Fruit fly (Drosophila melanogaster) whole organism, embryonic: ENCODE measurements around the gene lok.

Experiments used
- Ada2b ChIP-seq: fragments of 200-800 bp; sonication (Bioruptor generic); IDR thresholded peaks from 2 replicates; pipeline ENCODE4 v1.3.6; 2022; ENCODE audit warnings: missing biosample characterization, missing genetic modification characterization
- Blimp-1 ChIP-seq: fragments of 200-800 bp; sonication (Bioruptor generic); optimal IDR thresholded peaks from 3 replicates; lab custom pipeline; 2018; ENCODE audit warnings: missing biosample characterization, missing genetic modification characterization, mild to moderate bottlenecking, moderate library complexity, missing genetic modification reagents
- CG10274 ChIP-seq: fragments of 200-800 bp; sonication (Bioruptor generic); optimal IDR thresholded peaks from 3 replicates; lab custom pipeline; 2017; ENCODE audit warnings: missing biosample characterization, mild to moderate bottlenecking, missing genetic modification characterization
- CG11085 ChIP-seq: fragments of 200-800 bp; sonication (Bioruptor generic); IDR thresholded peaks from 2 replicates; pipeline ENCODE4 v1.3.6; 2022; ENCODE audit warnings: missing biosample characterization, missing genetic modification characterization
- CG11093 ChIP-seq: fragments of 200-800 bp; sonication (Bioruptor generic); IDR thresholded peaks from 3 replicates; pipeline ENCODE4 v1.3.6; 2022; ENCODE audit warnings: missing biosample characterization, missing genetic modification characterization
- CG12299 ChIP-seq: fragments of 200-800 bp; sonication (Bioruptor generic); optimal IDR thresholded peaks from 2 replicates; lab custom pipeline; 2018; ENCODE audit warnings: missing biosample characterization, mild to moderate bottlenecking, missing genetic modification characterization
- CG14710 ChIP-seq: fragments of 200-800 bp; sonication (Bioruptor generic); optimal IDR thresholded peaks from 3 replicates; lab custom pipeline; 2019; ENCODE audit warnings: missing biosample characterization, mild to moderate bottlenecking, missing genetic modification characterization, moderate library complexity
- CG14860 ChIP-seq: fragments of 200-800 bp; sonication (Bioruptor generic); IDR thresholded peaks from 3 replicates; pipeline ENCODE4 v1.3.6; 2022; ENCODE audit warnings: missing biosample characterization, missing genetic modification characterization; ENCODE audit not compliant: partially characterized antibody
- CG15514 ChIP-seq: fragments of 200-800 bp; sonication (Bioruptor generic); optimal IDR thresholded peaks from 3 replicates; lab custom pipeline; 2017; ENCODE audit warnings: missing biosample characterization, missing genetic modification characterization, mild to moderate bottlenecking, moderate library complexity, missing genetic modification reagents
- CG15696 ChIP-seq: fragments of 200-800 bp; sonication (Bioruptor generic); optimal IDR thresholded peaks from 2 replicates; lab custom pipeline; 2019; ENCODE audit warnings: missing biosample characterization, mild to moderate bottlenecking, missing genetic modification characterization, moderate library complexity
- CG16863 ChIP-seq: fragments of 200-800 bp; sonication (Bioruptor generic); optimal IDR thresholded peaks from 3 replicates; lab custom pipeline; 2016; ENCODE audit warnings: missing biosample characterization, missing genetic modification characterization
- CG17568 ChIP-seq: fragments of 200-800 bp; sonication (Bioruptor generic); optimal IDR thresholded peaks from 2 replicates; lab custom pipeline; 2018; ENCODE audit warnings: missing biosample characterization, mild to moderate bottlenecking, missing genetic modification characterization, moderate library complexity
- CG17912 ChIP-seq: fragments of 200-800 bp; sonication (Bioruptor generic); optimal IDR thresholded peaks from 2 replicates; lab custom pipeline; 2018; ENCODE audit warnings: missing biosample characterization, mild to moderate bottlenecking, missing genetic modification characterization
- CG30020 ChIP-seq: fragments of 200-800 bp; optimal IDR thresholded peaks from 2 replicates; lab custom pipeline; 2019; ENCODE audit warnings: missing biosample characterization, mild to moderate bottlenecking, missing genetic modification characterization, moderate library complexity
- CG30431 ChIP-seq: fragments of 200-800 bp; sonication (Bioruptor generic); optimal IDR thresholded peaks from 2 replicates; lab custom pipeline; 2017; ENCODE audit warnings: missing biosample characterization, missing genetic modification characterization
- CG6765 ChIP-seq: fragments of 200-800 bp; sonication (Bioruptor generic); optimal IDR thresholded peaks from 3 replicates; lab custom pipeline; 2017; ENCODE audit warnings: missing biosample characterization, mild to moderate bottlenecking, missing genetic modification characterization
- CG7556 ChIP-seq: fragments of 200-800 bp; sonication (Bioruptor generic); optimal IDR thresholded peaks from 2 replicates; lab custom pipeline; 2017; ENCODE audit warnings: missing biosample characterization, mild to moderate bottlenecking, missing genetic modification characterization
- CTCF ChIP-seq: fragments of 200-800 bp; sonication (Bioruptor generic); optimal IDR thresholded peaks from 2 replicates; lab custom pipeline; 2017; ENCODE audit warnings: missing biosample characterization, mild to moderate bottlenecking, missing genetic modification characterization, moderate library complexity
- Camta ChIP-seq: fragments of 200-800 bp; sonication (Bioruptor generic); optimal IDR thresholded peaks from 2 replicates; lab custom pipeline; 2016; ENCODE audit warnings: missing biosample characterization, missing genetic modification characterization
- Deaf1 ChIP-seq: fragments of 200-800 bp; optimal IDR thresholded peaks from 3 replicates; lab custom pipeline; 2019; ENCODE audit warnings: missing biosample characterization, mild to moderate bottlenecking, missing genetic modification characterization, moderate library complexity
- Dip2 ChIP-seq: fragments of 200-800 bp; sonication (Bioruptor generic); IDR thresholded peaks from 2 replicates; pipeline ENCODE4 v1.3.6; 2022; ENCODE audit warnings: missing biosample characterization, missing genetic modification characterization
- HmgD ChIP-seq: fragments of 200-800 bp; sonication (Bioruptor generic); optimal IDR thresholded peaks from 3 replicates; lab custom pipeline; 2016; ENCODE audit warnings: missing biosample characterization, missing genetic modification characterization
- Hr78 ChIP-seq, 2 experiments: fragments of 200-800 bp in 1 of 2; fragments of >200 bp in 1 of 2; sonication (Bioruptor generic) in 1 of 2; optimal IDR thresholded peaks; 2 replicates each; lab custom pipeline; 2017 to 2019; ENCODE audit warnings: missing biosample characterization in 2 of 2, missing genetic modification characterization in 2 of 2, mild to moderate bottlenecking in 1 of 2, moderate library complexity in 1 of 2
- Neu2 ChIP-seq: fragments of 200-800 bp; sonication (Bioruptor generic); optimal IDR thresholded peaks from 3 replicates; lab custom pipeline; 2016; ENCODE audit warnings: missing biosample characterization, missing genetic modification characterization, borderline replicate concordance
- Nf-YB ChIP-seq: fragments of 200-800 bp; sonication (Bioruptor generic); optimal IDR thresholded peaks from 3 replicates; lab custom pipeline; 2019; ENCODE audit warnings: missing biosample characterization, mild to moderate bottlenecking, missing genetic modification characterization, moderate library complexity
- Pdp1 ChIP-seq, 2 experiments: fragments of 200-800 bp; sonication (Bioruptor generic); optimal IDR thresholded peaks; 3 replicates each; lab custom pipeline; 2016; ENCODE audit warnings: missing biosample characterization in 2 of 2, missing genetic modification characterization in 2 of 2, mild to moderate bottlenecking in 1 of 2, moderate library complexity in 1 of 2
- Tbp ChIP-seq: fragments of >200 bp; optimal IDR thresholded peaks from 2 replicates; lab custom pipeline; 2018; ENCODE audit warnings: missing biosample characterization, missing genetic modification characterization
- Usf ChIP-seq: fragments of 200-800 bp; sonication (Bioruptor generic); optimal IDR thresholded peaks from 2 replicates; lab custom pipeline; 2017; ENCODE audit warnings: missing genotype, missing biosample characterization, missing genetic modification characterization
- Xrp1 ChIP-seq: fragments of 200-800 bp; sonication (Bioruptor generic); IDR thresholded peaks from 2 replicates; pipeline ENCODE4 v1.3.6; 2022; ENCODE audit warnings: missing biosample characterization, missing genetic modification characterization
- abd-A ChIP-seq: fragments of 200-800 bp; sonication (Bioruptor generic); optimal IDR thresholded peaks from 3 replicates; lab custom pipeline; 2019; ENCODE audit warnings: missing biosample characterization, mild to moderate bottlenecking, missing genetic modification characterization, moderate library complexity
- az2 ChIP-seq: fragments of 200-800 bp; sonication (Bioruptor generic); optimal IDR thresholded peaks from 3 replicates; lab custom pipeline; 2016; ENCODE audit warnings: missing biosample characterization, missing genetic modification characterization
- caup ChIP-seq: fragments of 200-800 bp; sonication (Bioruptor generic); optimal IDR thresholded peaks from 3 replicates; lab custom pipeline; 2017; ENCODE audit warnings: missing biosample characterization, mild to moderate bottlenecking, missing genetic modification characterization, moderate library complexity; ENCODE audit not compliant: severe bottlenecking
- chif ChIP-seq, 2 experiments: fragments of 200-800 bp; sonication (Bioruptor generic); optimal IDR thresholded peaks; 3 replicates each; lab custom pipeline; 2016; ENCODE audit warnings: missing biosample characterization in 2 of 2, missing genetic modification characterization in 2 of 2
- crc ChIP-seq: fragments of 200-800 bp; sonication (Bioruptor generic); optimal IDR thresholded peaks from 2 replicates; lab custom pipeline; 2016; ENCODE audit warnings: missing biosample characterization, missing genetic modification characterization
- croc ChIP-seq: fragments of 200-800 bp; sonication (Bioruptor generic); conservative IDR thresholded peaks from 3 replicates; pipeline ENCODE4 v1.3.6; 2022; ENCODE audit warnings: missing biosample characterization, missing genetic modification characterization
- da ChIP-seq: fragments of 200-800 bp; sonication (Bioruptor generic); optimal IDR thresholded peaks from 2 replicates; lab custom pipeline; 2016; ENCODE audit warnings: missing biosample characterization, missing genetic modification characterization
- emc ChIP-seq: fragments of 200-800 bp; sonication (Bioruptor generic); optimal IDR thresholded peaks from 2 replicates; lab custom pipeline; 2016; ENCODE audit warnings: missing biosample characterization, missing genetic modification characterization
- esg ChIP-seq: fragments of 200-800 bp; sonication (Bioruptor generic); conservative IDR thresholded peaks from 2 replicates; pipeline ENCODE4 v1.3.6; 2022; ENCODE audit warnings: missing biosample characterization, missing genetic modification characterization
- eyg ChIP-seq: fragments of 200-800 bp; sonication (Bioruptor generic); optimal IDR thresholded peaks from 3 replicates; lab custom pipeline; 2016; ENCODE audit warnings: missing biosample characterization, missing genetic modification characterization
- gsb ChIP-seq: fragments of 200-800 bp; sonication (Bioruptor generic); IDR thresholded peaks from 2 replicates; pipeline ENCODE4 v1.3.6; 2022; ENCODE audit warnings: missing biosample characterization, missing genetic modification characterization
- ham ChIP-seq: fragments of 200-800 bp; sonication (Bioruptor generic); IDR thresholded peaks from 2 replicates; pipeline ENCODE4 v1.3.6; 2022; ENCODE audit warnings: missing biosample characterization, missing genetic modification characterization
- klu ChIP-seq: fragments of 200-800 bp; sonication (Bioruptor generic); IDR thresholded peaks from 2 replicates; pipeline ENCODE4 v1.3.6; 2022; ENCODE audit warnings: missing biosample characterization, missing genetic modification characterization
- lilli ChIP-seq: fragments of 200-800 bp; sonication (Bioruptor generic); optimal IDR thresholded peaks from 3 replicates; lab custom pipeline; 2016; ENCODE audit warnings: missing biosample characterization, missing genetic modification characterization
- lola ChIP-seq, 3 experiments: fragments of >200 bp in 2 of 3; fragments of 200-800 bp in 1 of 3; sonication (Bioruptor generic) in 1 of 3; optimal IDR thresholded peaks; 2 replicates each; lab custom pipeline; 2017 to 2019; ENCODE audit warnings: missing biosample characterization in 3 of 3, missing genetic modification characterization in 3 of 3, mild to moderate bottlenecking in 1 of 3, moderate library complexity in 1 of 3
- nerfin-2 ChIP-seq: fragments of 200-800 bp; sonication (Bioruptor generic); IDR thresholded peaks from 2 replicates; pipeline ENCODE4 v1.3.6; 2022; ENCODE audit warnings: missing biosample characterization, missing genetic modification characterization; ENCODE audit not compliant: partially characterized antibody
- slou ChIP-seq: fragments of 200-800 bp; sonication (Bioruptor generic); optimal IDR thresholded peaks from 3 replicates; lab custom pipeline; 2016; ENCODE audit warnings: missing biosample characterization, missing genetic modification characterization
- slp2 ChIP-seq: fragments of 200-800 bp; sonication (Bioruptor generic); optimal IDR thresholded peaks from 2 replicates; lab custom pipeline; 2016; ENCODE audit warnings: missing biosample characterization, missing genetic modification characterization
- so ChIP-seq: fragments of 200-800 bp; sonication (Bioruptor generic); IDR thresholded peaks from 3 replicates; pipeline ENCODE4 v1.3.6; 2022; ENCODE audit warnings: missing biosample characterization, missing genetic modification characterization
- sug ChIP-seq: fragments of 200-800 bp; optimal IDR thresholded peaks from 2 replicates; lab custom pipeline; 2019; ENCODE audit warnings: missing biosample characterization, mild to moderate bottlenecking, missing genetic modification characterization, moderate library complexity
- toy ChIP-seq: fragments of 200-800 bp; sonication (Bioruptor generic); IDR thresholded peaks from 2 replicates; pipeline ENCODE4 v1.3.6; 2022; ENCODE audit warnings: missing biosample characterization, missing genetic modification characterization
- z ChIP-seq: fragments of 200-800 bp; sonication (Bioruptor generic); IDR thresholded peaks from 3 replicates; pipeline ENCODE4 v1.3.6; 2022; ENCODE audit warnings: missing biosample characterization, missing genetic modification characterization

Gene lok

DNA sequence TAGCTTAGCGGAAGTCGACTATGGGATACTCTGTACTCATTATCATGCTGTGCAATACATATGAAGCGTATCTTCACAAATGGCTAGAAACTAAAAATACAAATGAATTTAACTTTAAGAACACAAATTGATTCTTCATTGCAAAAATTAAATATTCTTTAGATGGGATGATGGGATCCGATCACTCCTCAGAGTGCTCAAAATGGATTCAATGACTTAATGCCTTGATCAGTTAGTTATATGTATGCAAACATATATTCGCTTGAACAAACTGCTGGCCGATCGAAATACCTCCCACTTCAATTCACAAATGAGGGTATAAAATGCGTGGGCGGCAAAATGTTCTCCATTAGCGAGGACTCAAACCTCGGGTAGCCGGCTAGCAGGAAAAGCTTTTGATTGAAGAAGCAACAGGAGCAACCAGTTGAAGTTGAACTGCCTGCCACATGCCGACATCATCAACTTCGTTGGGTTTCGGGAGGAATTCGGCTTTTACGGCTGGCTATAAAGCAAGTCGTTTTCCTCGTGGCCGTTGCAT lies 33.8 kb upstream of the lok start, which contains the start of gene sNPF (continued):
- no peak for TF ChIP-seq CG10274 (GFP tag; lab: Kevin White, UChicago)
- TF ChIP-seq crc (GFP tag; lab: Kevin White, UChicago), result peak; percentile 2
- TF ChIP-seq CG7556, result peak; percentile 85
- peak; percentile 19 for TF ChIP-seq slp2
- TF ChIP-seq chif (GFP tag; optimal IDR thresholded peaks at IDR 0.05; lab: Kevin White, UChicago), result peak; percentile 27 to 38
- no peak for TF ChIP-seq z (GFP tag; lab: Robert Waterston, UW)
- TF ChIP-seq CG30020 (tag; lab: Kevin White, UChicago), result no peak
- TF ChIP-seq CG11093 (GFP tag; lab: Robert Waterston, UW), result no peak
- TF ChIP-seq da (GFP tag; lab: Kevin White, UChicago), result no peak
- TF ChIP-seq CG14710, result no peak
- no peak for TF ChIP-seq gsb (GFP tag; lab: Robert Waterston, UW)
- peak; percentile 44 for TF ChIP-seq CG6765 (GFP tag; lab: Kevin White, UChicago)
- peak; percentile 16 for TF ChIP-seq CTCF (GFP tag; lab: Kevin White, UChicago)
- TF ChIP-seq Pdp1 (GFP tag; optimal IDR thresholded peaks at IDR 0.05; lab: Kevin White, UChicago), result peak in 1 of 2 experiments; percentile 41
- TF ChIP-seq CG15696 (tag; lab: Kevin White, UChicago), result no peak
- no peak for TF ChIP-seq Nf-YB
- TF ChIP-seq CG30431 (GFP tag; lab: Kevin White, UChicago), result peak; percentile 50
- TF ChIP-seq Xrp1 (GFP tag; lab: Robert Waterston, UW), result no peak
- no peak for TF ChIP-seq lola (GFP tag; optimal IDR thresholded peaks at IDR 0.05; lab: Kevin White, UChicago)
- TF ChIP-seq CG14860 (GFP tag; lab: Robert Waterston, UW), result no peak
- peak; percentile 24 for TF ChIP-seq Camta
- peak; percentile 71 for TF ChIP-seq caup (GFP tag; lab: Kevin White, UChicago)
- peak; percentile 14 for TF ChIP-seq az2 (GFP tag; lab: Kevin White, UChicago)
- TF ChIP-seq CG16863 (GFP tag; lab: Kevin White, UChicago), result peak; percentile 39
- TF ChIP-seq HmgD, result no peak
- peak; percentile 48; the same call in 1 of the 2 replicates for TF ChIP-seq klu (GFP tag; lab: Robert Waterston, UW)
- no peak for TF ChIP-seq Neu2 (GFP tag; lab: Kevin White, UChicago)
- no peak for TF ChIP-seq nerfin-2
- TF ChIP-seq ham (GFP tag; lab: Robert Waterston, UW), result no peak
- TF ChIP-seq esg (GFP tag; lab: Robert Waterston, UW), result no peak
- TF ChIP-seq croc (GFP tag; lab: Robert Waterston, UW), result no peak
- peak; percentile 41 for TF ChIP-seq eyg
- TF ChIP-seq Ada2b (GFP tag; lab: Robert Waterston, UW), result no peak
- peak; percentile 94 for TF ChIP-seq Deaf1 (tag; lab: Kevin White, UChicago)
- TF ChIP-seq Hr78 (GFP tag; optimal IDR thresholded peaks at IDR 0.05; lab: Kevin White, UChicago), result no peak
- no peak for TF ChIP-seq Blimp-1 (GFP tag; lab: Kevin White, UChicago)
- TF ChIP-seq Dip2 (GFP tag; lab: Robert Waterston, UW), result no peak
- TF ChIP-seq abd-A (tag; lab: Kevin White, UChicago), result no peak
- TF ChIP-seq lilli (GFP tag; lab: Kevin White, UChicago), result peak; percentile 72
- TF ChIP-seq CG15514 (GFP tag; lab: Kevin White, UChicago), result peak; percentile 17
- TF ChIP-seq Tbp, result no peak
- no peak for TF ChIP-seq CG11085
- no peak for TF ChIP-seq so (GFP tag; lab: Robert Waterston, UW)
- TF ChIP-seq sug, result peak; percentile 49
- peak; percentile 16 for TF ChIP-seq Usf (GFP tag; lab: Kevin White, UChicago)
- TF ChIP-seq toy (GFP tag; lab: Robert Waterston, UW), result no peak
- no peak for TF ChIP-seq CG12299
- no peak for TF ChIP-seq CG17912 (GFP tag; lab: Kevin White, UChicago)
- peak; percentile 32 for TF ChIP-seq emc (GFP tag; lab: Kevin White, UChicago)
- no peak for TF ChIP-seq CG17568 (GFP tag; lab: Kevin White, UChicago)
- TF ChIP-seq slou (GFP tag; lab: Kevin White, UChicago), result peak; percentile 25
